Worm (Caenorhabditis elegans): Measurements from ENCODE around the gene ugt-18.
A peak's percentile ranks its signal among the peaks of the same experiment; 100 is the strongest.
"Not testable (repeated sequence)": the region's sequence is repeated elsewhere in the genome, so short reads cannot be mapped to it uniquely, and the experiment has no call there.

Gene ugt-18

ce11 chrV:12835388-12835787 lies 15.3 kb downstream of the ugt-18 start, which contains the start of gene C44H9.4:
TSS of gene C44H9.4 (plus strand) at chrV:12835688.
- TF ChIP-seq W03F9.2 (tag; optimal IDR thresholded peaks at IDR 0.05) (no peak), dao-5 (tag; optimal IDR thresholded peaks at IDR 0.05) (no peak), him-1 (tag; optimal IDR thresholded peaks at IDR 0.05) (no peak)

- TF ChIP-seq dao-5 (tag; optimal IDR thresholded peaks at IDR 0.05) (no peak), him-1 (tag; optimal IDR thresholded peaks at IDR 0.05) (no peak), W03F9.2 (tag; optimal IDR thresholded peaks at IDR 0.05) (no peak)
These were observed 24.7 kb downstream of the ugt-18 start for ce11 chrV:12844748-12845147.

ce11 chrV:12845247-12845646 lies 25.2 kb downstream of the ugt-18 start, which contains the start of gene C44H9.6:
TSS of gene C44H9.6 (minus strand) at chrV:12845347.
- TF ChIP-seq W03F9.2 (tag; optimal IDR thresholded peaks at IDR 0.05) (no peak), him-1 (tag; optimal IDR thresholded peaks at IDR 0.05) (no peak), dao-5 (tag; optimal IDR thresholded peaks at IDR 0.05) (no peak)

DNA sequence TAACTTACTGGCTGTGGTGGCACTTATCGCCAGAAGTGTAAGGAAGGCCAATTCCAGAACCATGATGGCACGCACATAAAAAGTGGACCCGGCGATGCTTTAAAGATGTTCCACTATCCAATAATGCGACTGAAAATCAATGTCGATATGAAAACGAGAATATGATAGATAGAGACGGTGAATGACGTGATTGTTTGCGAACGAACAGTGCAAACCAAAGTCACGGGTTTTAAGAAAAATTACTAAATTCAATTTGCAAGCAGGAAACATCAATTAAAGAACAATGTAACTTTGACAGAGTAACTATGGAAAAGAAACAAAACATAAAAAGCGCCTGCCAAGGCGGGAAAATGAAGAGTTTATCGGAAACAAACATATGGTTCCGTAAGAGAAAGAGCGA lies 29.7 kb downstream of the ugt-18 start, which contains the start of gene C44H9.5:
TSS of gene C44H9.5 (minus strand) at position 129 of the 400 bp plus-strand sequence.
- no peak for TF ChIP-seq W03F9.2 (tag; optimal IDR thresholded peaks at IDR 0.05)
- TF ChIP-seq him-1 (tag; optimal IDR thresholded peaks at IDR 0.05): no peak
- TF ChIP-seq dao-5 (tag; optimal IDR thresholded peaks at IDR 0.05): no peak

DNA sequence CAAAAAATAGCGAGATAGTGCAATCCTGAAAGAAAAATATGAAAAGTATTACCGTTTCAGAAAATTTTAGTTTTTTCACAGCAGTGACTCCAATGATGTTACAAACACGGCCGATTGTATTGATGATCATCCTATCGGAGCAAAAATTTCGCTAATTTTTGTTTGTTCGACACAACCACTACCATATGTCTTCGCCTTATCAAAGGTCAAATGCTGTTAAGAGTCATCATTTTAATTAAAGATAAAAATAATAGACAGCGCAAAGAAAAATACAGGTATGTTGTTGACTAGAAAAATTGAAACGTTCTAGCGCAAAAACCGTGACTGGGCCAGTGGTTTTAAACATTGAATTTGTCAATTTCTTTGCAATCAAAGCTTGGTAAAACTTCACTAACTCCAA lies 32.3 kb downstream of the ugt-18 start:
- TF ChIP-seq W03F9.2 (tag; optimal IDR thresholded peaks at IDR 0.05): no peak
- no peak for TF ChIP-seq dao-5 (tag; optimal IDR thresholded peaks at IDR 0.05)
- TF ChIP-seq him-1 (tag; optimal IDR thresholded peaks at IDR 0.05): no peak

DNA sequence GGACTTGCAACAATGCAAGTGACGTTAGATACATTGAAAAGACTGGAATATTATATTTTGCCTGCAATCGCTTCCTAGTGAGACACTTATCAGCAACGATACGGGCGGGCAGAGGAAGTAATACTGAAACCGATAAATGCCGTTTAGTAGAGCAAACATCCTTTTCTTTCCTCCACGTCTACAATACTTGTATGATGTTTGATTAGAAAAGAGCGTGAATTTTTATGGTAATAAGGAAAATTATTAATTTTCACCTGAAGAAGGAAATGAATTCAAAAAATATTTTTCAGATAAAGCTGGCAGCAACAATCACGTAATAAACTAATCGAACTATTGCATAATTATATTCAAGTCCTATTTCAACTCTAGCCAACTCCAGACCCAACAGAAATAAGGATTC lies 34.7 kb downstream of the ugt-18 start, which contains the start of gene C44H9.7:
TSS of gene C44H9.7 (minus strand) at position 101 of the 400 bp plus-strand sequence.
- TF ChIP-seq him-1 (tag; optimal IDR thresholded peaks at IDR 0.05) (no peak), dao-5 (tag; optimal IDR thresholded peaks at IDR 0.05) (no peak), W03F9.2 (tag; optimal IDR thresholded peaks at IDR 0.05) (no peak)

DNA sequence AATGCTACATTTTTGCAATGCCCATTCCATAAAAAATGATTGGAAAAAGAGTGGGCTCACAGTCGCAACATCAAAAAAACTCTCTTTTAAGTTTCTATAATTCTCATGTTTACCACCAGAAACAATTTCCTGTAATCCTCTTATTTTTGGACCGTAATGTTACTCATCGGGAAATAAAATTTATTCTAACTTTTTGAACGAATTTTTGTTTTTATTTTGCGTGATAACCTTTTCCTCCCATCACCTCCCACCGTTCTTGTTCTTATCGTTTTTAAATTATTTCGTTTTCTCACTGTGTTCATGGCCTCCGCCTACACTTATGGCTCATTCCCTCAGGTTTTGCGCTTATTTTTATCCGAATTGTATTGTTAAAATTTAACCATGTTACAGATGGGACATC lies 39.1 kb downstream of the ugt-18 start, which contains the start of gene anp-1:
TSS of gene anp-1 (plus strand) at position 301 of the 400 bp plus-strand sequence.
- no peak for TF ChIP-seq W03F9.2 (tag; optimal IDR thresholded peaks at IDR 0.05)
- TF ChIP-seq dao-5 (tag; optimal IDR thresholded peaks at IDR 0.05): no peak
- no peak for TF ChIP-seq him-1 (tag; optimal IDR thresholded peaks at IDR 0.05)

DNA sequence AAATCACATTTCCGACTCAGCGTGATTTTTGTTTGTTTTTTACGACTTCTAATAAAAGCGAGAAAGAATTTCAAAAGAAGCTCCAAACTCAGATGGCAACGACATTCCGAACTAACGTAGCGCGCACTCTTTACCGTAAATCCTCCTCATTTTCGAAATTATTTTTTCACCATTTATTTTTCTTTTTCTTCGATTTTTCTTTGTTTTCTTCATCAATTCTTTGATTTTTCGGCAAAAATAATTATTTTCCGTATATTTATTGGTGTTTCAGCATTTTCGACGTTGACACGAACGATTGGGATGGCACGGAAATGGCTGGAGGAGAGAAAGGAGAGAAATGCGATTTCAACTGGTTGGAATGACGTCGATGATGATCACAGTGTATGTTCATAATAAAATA lies 45.6 kb downstream of the ugt-18 start, which contains the start of gene T07F10.5:
TSS of gene T07F10.5 (plus strand) at position 301 of the 400 bp plus-strand sequence.
- not testable (repeated sequence) for TF ChIP-seq him-1, W03F9.2, dao-5 (tag; optimal IDR thresholded peaks at IDR 0.05)

DNA sequence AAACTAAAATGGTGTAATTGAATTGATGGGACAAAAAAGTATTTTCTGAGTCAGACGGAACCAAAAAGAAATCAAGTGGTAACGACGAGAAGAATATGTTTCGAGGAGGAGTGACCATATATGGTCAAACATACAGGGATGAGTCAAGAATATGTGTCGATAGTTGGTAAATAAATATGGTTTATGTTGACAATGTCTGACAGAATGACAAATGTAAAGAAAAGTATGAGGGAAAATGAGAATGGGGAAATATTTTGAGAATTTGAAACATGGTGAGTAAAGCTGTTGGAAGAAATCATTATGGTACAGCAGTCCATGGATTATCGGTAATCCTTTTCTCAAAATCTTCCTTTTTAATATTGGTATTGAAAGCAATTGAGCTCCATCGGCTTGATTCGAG lies 47.9 kb downstream of the ugt-18 start, which contains the start of gene nspg-1:
TSS of gene nspg-1 (minus strand) at position 101 of the 400 bp plus-strand sequence.
- TF ChIP-seq W03F9.2 (tag; optimal IDR thresholded peaks at IDR 0.05) (no peak), him-1 (tag; optimal IDR thresholded peaks at IDR 0.05) (no peak), dao-5 (tag; optimal IDR thresholded peaks at IDR 0.05) (no peak)

DNA sequence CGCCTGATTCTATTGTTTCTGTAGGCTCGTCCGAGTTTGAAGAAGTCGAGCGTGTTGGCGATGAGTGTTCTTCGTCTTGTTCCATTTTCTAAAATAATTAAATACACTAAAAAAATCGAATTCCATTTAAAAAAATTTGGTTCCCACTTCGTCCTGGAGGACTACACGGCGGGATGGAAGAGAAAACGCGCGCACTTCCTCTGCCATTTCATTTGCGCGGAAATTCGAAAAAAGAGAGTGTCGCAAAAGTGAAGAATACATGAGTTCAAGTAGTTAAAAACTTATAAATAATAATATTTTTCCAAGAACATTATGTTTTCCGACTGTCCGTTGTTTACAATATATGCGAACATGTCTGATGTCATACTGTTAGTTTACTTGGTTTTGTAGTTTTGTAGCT lies 49.9 kb downstream of the ugt-18 start, which contains the start of gene T07F10.3:
TSS of gene T07F10.3 (minus strand) at position 98 of the 400 bp plus-strand sequence.
- peak; percentile 78 for TF ChIP-seq W03F9.2 (tag; optimal IDR thresholded peaks at IDR 0.05)
- peak; percentile 82 for TF ChIP-seq him-1 (tag; optimal IDR thresholded peaks at IDR 0.05)
- TF ChIP-seq dao-5 (tag; optimal IDR thresholded peaks at IDR 0.05): no peak

ce11 chrV:12870740-12871139 lies 50.7 kb downstream of the ugt-18 start:
- TF ChIP-seq him-1 (tag; optimal IDR thresholded peaks at IDR 0.05) (no peak), dao-5 (tag; optimal IDR thresholded peaks at IDR 0.05) (no peak), W03F9.2 (tag; optimal IDR thresholded peaks at IDR 0.05) (no peak)

DNA sequence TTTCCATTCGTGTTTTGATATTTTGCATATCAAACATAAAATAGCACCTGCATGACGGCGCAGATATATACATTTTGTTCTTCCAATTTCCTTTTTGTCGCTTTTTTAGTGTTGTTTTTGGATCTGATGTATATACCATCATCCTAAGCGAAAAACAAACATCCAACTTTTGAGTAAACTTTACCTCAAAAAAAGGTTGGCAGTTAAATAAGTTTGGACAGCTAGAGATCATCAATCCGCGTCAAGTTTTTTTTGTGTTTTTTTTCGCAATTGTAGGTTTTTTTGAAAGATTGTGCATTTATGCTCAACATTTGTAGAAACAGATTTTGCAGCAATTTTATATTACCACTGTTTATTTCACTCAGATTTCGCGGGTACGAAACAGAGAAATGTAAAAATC lies 51.7 kb downstream of the ugt-18 start, which contains the start of gene bus-19:
TSS of gene bus-19 (plus strand) at position 301 of the 400 bp plus-strand sequence.
- TF ChIP-seq W03F9.2 (tag; optimal IDR thresholded peaks at IDR 0.05) (no peak), him-1 (tag; optimal IDR thresholded peaks at IDR 0.05) (no peak), dao-5 (tag; optimal IDR thresholded peaks at IDR 0.05) (no peak)
